Fruit fly (Drosophila melanogaster) whole organism: Measurements from ENCODE around the gene CG14262.

Experiments
- CG8478 ChIP-seq: fragments of >200 bp; optimal IDR thresholded peaks from 2 replicates; lab custom pipeline; 2018; ENCODE audit warnings: inconsistent platforms
- Dll ChIP-seq: fragments of >200 bp; optimal IDR thresholded peaks from 2 replicates; lab custom pipeline; 2017
- EcR ChIP-seq, 2 experiments: fragments of >200 bp; optimal IDR thresholded peaks; 2 replicates each; lab custom pipeline; 2017; ENCODE audit warnings: missing biosample characterization in 2 of 2, missing genetic modification characterization in 2 of 2, missing genetic modification reagents in 2 of 2
- pan ChIP-seq: fragments of >200 bp; optimal IDR thresholded peaks from 2 replicates; lab custom pipeline; 2017
- psq ChIP-seq: fragments of >200 bp; optimal IDR thresholded peaks from 2 replicates; lab custom pipeline; 2017
- usp ChIP-seq: fragments of >200 bp; optimal IDR thresholded peaks from 2 replicates; lab custom pipeline; 2017; ENCODE audit warnings: missing biosample characterization, missing genetic modification characterization, mixed read lengths

- no peak for TF ChIP-seq pan (lab: Kevin White, UChicago)
- no peak for TF ChIP-seq Dll (lab: Kevin White, UChicago)
- TF ChIP-seq psq (lab: Kevin White, UChicago): no peak
- TF ChIP-seq usp: no peak
- TF ChIP-seq CG8478 (lab: Kevin White, UChicago): no peak
- no peak for TF ChIP-seq EcR (GFP tag; optimal IDR thresholded peaks at IDR 0.05; lab: Kevin White, UChicago)
Measured at dm6 chr3R:27218814-27219213, 46.4 kb downstream of the CG14262 start.
